Worm (Caenorhabditis elegans) whole organism, late embryonic: ENCODE measurements around the gene F38B2.6.

ENCODE experiments used
- T23F11.4 ChIP-seq: fragments of 200-800 bp; sonication (Bioruptor generic); optimal IDR thresholded peaks from 2 replicates; lab custom pipeline; 2018; ENCODE audit warnings: mild to moderate bottlenecking, missing genetic modification characterization, missing compliant biosample characterization
- Y22D7AL.16 ChIP-seq: sonication (generic microtip); optimal IDR thresholded peaks from 2 replicates; lab custom pipeline; 2016; ENCODE audit warnings: missing genetic modification characterization, missing compliant biosample characterization
- ahr-1 ChIP-seq: sonication (generic microtip); optimal IDR thresholded peaks from 2 replicates; lab custom pipeline; 2016; ENCODE audit warnings: missing genetic modification characterization, missing compliant biosample characterization
- ceh-14 ChIP-seq: sonication (generic microtip); optimal IDR thresholded peaks from 2 replicates; lab custom pipeline; 2016; ENCODE audit warnings: missing genotype, missing genetic modification characterization, missing compliant biosample characterization
- ceh-19 ChIP-seq: fragments of 200-800 bp; sonication (Bioruptor generic); optimal IDR thresholded peaks from 2 replicates; lab custom pipeline; 2018; ENCODE audit warnings: mild to moderate bottlenecking, missing genetic modification characterization, missing compliant biosample characterization
- ceh-22 ChIP-seq: sonication (generic microtip); optimal IDR thresholded peaks from 2 replicates; lab custom pipeline; 2017; ENCODE audit warnings: missing biosample characterization, missing genetic modification characterization
- ceh-24 ChIP-seq: sonication (generic microtip); optimal IDR thresholded peaks from 2 replicates; lab custom pipeline; 2016; ENCODE audit warnings: mild to moderate bottlenecking, missing genetic modification characterization, missing compliant biosample characterization
- ceh-30 ChIP-seq: fragments of 150-350 bp; optimal IDR thresholded peaks from 2 replicates; lab custom pipeline; 2014; ENCODE audit warnings: missing biosample characterization, missing genetic modification characterization
- ceh-34 ChIP-seq: sonication (generic microtip); optimal IDR thresholded peaks from 2 replicates; lab custom pipeline; 2016; ENCODE audit warnings: mild to moderate bottlenecking, missing genetic modification characterization, missing compliant biosample characterization
- ceh-45 ChIP-seq: fragments of 200-800 bp; sonication (Bioruptor generic); IDR thresholded peaks from 2 replicates; pipeline ENCODE4 v1.3.6; 2022; ENCODE audit warnings: missing genetic modification reagents, missing genetic modification characterization, missing compliant biosample characterization
- ceh-48 ChIP-seq: sonication (generic microtip); optimal IDR thresholded peaks from 2 replicates; lab custom pipeline; 2016; ENCODE audit warnings: missing genetic modification characterization, inconsistent platforms, missing compliant biosample characterization
- ceh-9 ChIP-seq: sonication (generic microtip); optimal IDR thresholded peaks from 2 replicates; lab custom pipeline; 2016; ENCODE audit warnings: mild to moderate bottlenecking, missing genetic modification characterization, inconsistent platforms, missing compliant biosample characterization
- che-1 ChIP-seq: sonication (generic microtip); optimal IDR thresholded peaks from 2 replicates; lab custom pipeline; 2016; ENCODE audit warnings: mild to moderate bottlenecking, missing genetic modification characterization, missing compliant biosample characterization
- dmd-4 ChIP-seq: sonication (generic microtip); optimal IDR thresholded peaks from 2 replicates; lab custom pipeline; 2016; ENCODE audit warnings: borderline replicate concordance, missing genetic modification characterization, missing compliant biosample characterization
- elt-2 ChIP-seq: sonication (generic microtip); optimal IDR thresholded peaks from 2 replicates; lab custom pipeline; 2016; ENCODE audit warnings: missing genetic modification reagents, missing genetic modification characterization, missing compliant biosample characterization
- ets-4 ChIP-seq: sonication (generic microtip); optimal IDR thresholded peaks from 2 replicates; lab custom pipeline; 2016; ENCODE audit warnings: missing genetic modification characterization, missing compliant biosample characterization
- fax-1 ChIP-seq: sonication (generic microtip); optimal IDR thresholded peaks from 2 replicates; lab custom pipeline; 2016; ENCODE audit warnings: missing genotype, missing genetic modification characterization, missing compliant biosample characterization
- fkh-10 ChIP-seq: fragments of 150-350 bp; optimal IDR thresholded peaks from 2 replicates; lab custom pipeline; 2014; ENCODE audit warnings: missing biosample characterization, missing genetic modification reagents, missing genetic modification characterization
- fkh-6 ChIP-seq: sonication (generic microtip); optimal IDR thresholded peaks from 2 replicates; lab custom pipeline; 2016; ENCODE audit warnings: missing genetic modification characterization, missing compliant biosample characterization
- hlh-30 ChIP-seq: sonication (generic microtip); optimal IDR thresholded peaks from 2 replicates; lab custom pipeline; 2017; ENCODE audit warnings: antibody characterized with exemption, missing genetic modification characterization, missing compliant biosample characterization; ENCODE audit not compliant: insufficient read depth
- hlh-6 ChIP-seq: sonication (generic microtip); optimal IDR thresholded peaks from 2 replicates; lab custom pipeline; 2016; ENCODE audit warnings: missing genotype, missing genetic modification characterization, missing compliant biosample characterization
- hlh-8 ChIP-seq: sonication (generic microtip); optimal IDR thresholded peaks from 2 replicates; lab custom pipeline; 2016; ENCODE audit warnings: missing genotype, missing genetic modification characterization, missing compliant biosample characterization
- nfya-1 ChIP-seq: sonication (generic microtip); optimal IDR thresholded peaks from 2 replicates; lab custom pipeline; 2017; ENCODE audit warnings: missing genetic modification characterization, mild to moderate bottlenecking, missing compliant biosample characterization, antibody characterized with exemption, moderate library complexity
- npax-4 ChIP-seq: sonication (generic microtip); optimal IDR thresholded peaks from 2 replicates; lab custom pipeline; 2016; ENCODE audit warnings: missing genetic modification characterization, missing compliant biosample characterization
- odd-2 ChIP-seq: sonication (generic microtip); optimal IDR thresholded peaks from 2 replicates; lab custom pipeline; 2017; ENCODE audit warnings: antibody characterized with exemption, mild to moderate bottlenecking, missing genetic modification characterization, missing compliant biosample characterization
- pat-9 ChIP-seq: fragments of 200-800 bp; sonication (Bioruptor generic); optimal IDR thresholded peaks from 2 replicates; lab custom pipeline; 2018; ENCODE audit warnings: mild to moderate bottlenecking, missing genetic modification characterization, moderate library complexity, missing compliant biosample characterization
- pax-1 ChIP-seq: fragments of 150-350 bp; optimal IDR thresholded peaks from 2 replicates; lab custom pipeline; 2014; ENCODE audit warnings: missing biosample characterization, missing genetic modification characterization
- pha-2 ChIP-seq: sonication (generic microtip); optimal IDR thresholded peaks from 2 replicates; lab custom pipeline; 2017; ENCODE audit warnings: mild to moderate bottlenecking, missing genetic modification characterization, missing compliant biosample characterization
- ref-2 ChIP-seq: sonication (generic microtip); optimal IDR thresholded peaks from 2 replicates; lab custom pipeline; 2016; ENCODE audit warnings: missing genetic modification characterization, missing compliant biosample characterization
- sdc-2 ChIP-seq: sonication (generic microtip); optimal IDR thresholded peaks from 2 replicates; lab custom pipeline; 2016; ENCODE audit warnings: missing genotype, missing genetic modification characterization, missing compliant biosample characterization
- tbx-2 ChIP-seq: sonication (generic microtip); optimal IDR thresholded peaks from 2 replicates; lab custom pipeline; 2016; ENCODE audit warnings: missing genetic modification characterization, missing compliant biosample characterization
- ttx-3 ChIP-seq: sonication (generic microtip); optimal IDR thresholded peaks from 2 replicates; lab custom pipeline; 2016; ENCODE audit warnings: missing genetic modification reagents, missing genetic modification characterization, missing compliant biosample characterization
- unc-42 ChIP-seq: sonication (generic microtip); optimal IDR thresholded peaks from 2 replicates; lab custom pipeline; 2016; ENCODE audit warnings: missing genotype, missing genetic modification characterization, missing compliant biosample characterization
- unc-55 ChIP-seq: sonication (generic microtip); optimal IDR thresholded peaks from 2 replicates; lab custom pipeline; 2017; ENCODE audit warnings: missing biosample characterization, missing genetic modification reagents, missing genetic modification characterization
- unc-86 ChIP-seq: sonication (generic microtip); optimal IDR thresholded peaks from 2 replicates; lab custom pipeline; 2016; ENCODE audit warnings: missing genetic modification characterization, missing compliant biosample characterization
- zip-5 ChIP-seq: sonication (generic microtip); optimal IDR thresholded peaks from 2 replicates; lab custom pipeline; 2016; ENCODE audit warnings: missing genetic modification characterization, missing compliant biosample characterization

The F38B2.6 gene

DNA sequence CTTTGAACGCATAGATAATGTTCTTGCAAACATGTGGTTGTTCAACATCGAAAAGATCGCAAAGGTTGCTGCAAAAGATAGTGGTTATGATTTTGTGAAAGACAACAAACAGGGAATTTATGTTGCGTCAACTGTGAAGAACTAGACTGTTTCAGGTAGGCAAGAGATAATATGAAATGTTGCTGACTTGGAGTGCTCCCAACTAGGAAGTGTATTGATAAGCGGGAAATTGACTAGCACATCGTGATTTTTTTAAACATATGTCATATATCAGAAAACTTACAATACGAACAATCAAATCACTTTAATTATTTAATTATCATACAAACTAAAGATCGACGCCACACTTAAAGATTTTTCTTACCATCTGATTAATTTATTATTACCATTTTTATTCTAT lies 42.2 kb upstream of the F38B2.6 start:
- TF ChIP-seq ceh-45 (no peak), nfya-1 (no peak), fax-1 (tag; lab: Kevin White, UChicago) (no peak), sdc-2 (no peak), zip-5 (no peak), Y22D7AL.16 (tag; lab: Kevin White, UChicago) (no peak), odd-2 (tag; lab: Kevin White, UChicago) (no peak), tbx-2 (no peak), ceh-24 (tag; lab: Kevin White, UChicago) (no peak), hlh-6 (tag; lab: Kevin White, UChicago) (no peak), pha-2 (no peak), unc-86 (tag; lab: Kevin White, UChicago) (no peak), ets-4 (no peak), ref-2 (tag; lab: Kevin White, UChicago) (no peak), pat-9 (tag; lab: Kevin White, UChicago) (no peak)

DNA sequence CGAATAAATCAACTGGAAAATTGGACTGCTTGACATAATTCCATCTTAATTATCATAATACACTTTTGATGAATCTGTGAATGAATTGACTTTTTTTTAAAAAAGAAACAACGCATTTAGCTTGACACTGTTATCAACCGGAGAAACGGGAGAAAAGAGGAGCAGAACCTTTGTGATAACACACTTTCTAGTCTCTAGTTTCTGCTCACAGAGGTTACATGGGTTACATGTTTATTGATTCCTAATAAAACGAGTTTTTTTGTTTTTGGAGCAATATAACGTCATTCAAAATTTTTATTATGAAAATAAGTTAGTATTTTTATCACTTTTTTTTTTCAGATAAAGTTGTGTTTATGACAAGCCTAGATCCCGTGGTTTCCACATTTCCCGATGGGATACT lies 36.9 kb upstream of the F38B2.6 start, which contains the start of gene hizr-1:
hizr-1 (plus strand) TSS at position 340 of the 400 bp plus-strand sequence.
- no peak for TF ChIP-seq ceh-30 (tag; lab: Kevin White, UChicago)
- TF ChIP-seq ceh-19 (GFP tag; lab: Kevin White, UChicago): no peak
- no peak for TF ChIP-seq hlh-8 (tag; lab: Kevin White, UChicago)
- no peak for TF ChIP-seq ahr-1 (tag; lab: Kevin White, UChicago)
- no peak for TF ChIP-seq pax-1
- no peak for TF ChIP-seq tbx-2
- TF ChIP-seq fkh-6 (tag; lab: Kevin White, UChicago): no peak
- no peak for TF ChIP-seq ttx-3 (tag; lab: Kevin White, UChicago)

DNA sequence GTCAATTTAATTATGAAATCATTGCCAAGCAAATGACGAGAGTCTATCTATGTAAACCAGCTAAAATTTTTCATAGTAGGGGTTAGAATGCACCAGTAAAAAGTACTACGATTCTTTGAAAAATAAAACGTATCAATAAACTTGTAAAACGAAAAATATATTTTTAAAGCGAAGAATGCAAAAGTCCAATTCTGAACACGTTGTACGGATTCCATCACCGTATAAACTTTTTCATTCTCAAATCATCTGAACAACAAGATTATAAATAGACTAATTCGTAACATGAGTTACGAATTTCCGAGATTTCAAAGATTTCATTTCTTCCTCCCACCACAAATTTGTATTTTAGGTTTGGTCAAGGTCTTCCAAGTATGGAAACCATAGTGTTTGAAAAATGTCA lies 35.7 kb upstream of the F38B2.6 start, which contains the start of gene nlp-57:
nlp-57 (plus strand) TSS at position 301 of the 400 bp plus-strand sequence.
- TF ChIP-seq hlh-8 (tag; lab: Kevin White, UChicago): no peak
- no peak for TF ChIP-seq ceh-22 (tag; lab: Kevin White, UChicago)

DNA sequence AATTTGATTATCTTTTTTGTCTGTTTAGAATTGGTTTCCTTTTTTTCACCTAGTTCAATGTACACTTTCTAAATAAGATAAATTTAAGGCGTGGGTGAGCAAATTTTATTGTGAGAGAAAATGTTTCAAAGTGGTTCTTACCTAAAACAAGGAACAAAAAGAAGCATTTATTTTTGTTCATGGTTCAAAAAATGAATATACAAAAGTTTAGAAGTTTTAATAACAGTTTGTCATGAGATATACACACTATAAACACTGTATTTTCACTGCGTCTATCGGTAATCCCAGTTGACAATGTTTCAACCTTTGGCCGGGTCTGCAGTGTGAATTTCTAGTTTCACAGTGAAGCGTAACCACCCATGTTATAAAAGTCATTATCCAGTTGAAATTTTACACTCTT lies 34.3 kb upstream of the F38B2.6 start, which contains the start of gene F08G12.11:
F08G12.11 (minus strand) TSS at position 181 of the 400 bp plus-strand sequence.
- TF ChIP-seq ceh-30 (tag; lab: Kevin White, UChicago): no peak
- no peak for TF ChIP-seq ceh-34
- TF ChIP-seq che-1 (tag; lab: Kevin White, UChicago): no peak
- TF ChIP-seq ceh-14 (tag; lab: Kevin White, UChicago): no peak
- no peak for TF ChIP-seq T23F11.4 (GFP tag; lab: Kevin White, UChicago)
- no peak for TF ChIP-seq npax-4 (tag; lab: Kevin White, UChicago)
- TF ChIP-seq unc-55: no peak
- no peak for TF ChIP-seq hlh-8 (tag; lab: Kevin White, UChicago)
- no peak for TF ChIP-seq unc-42 (tag; lab: Kevin White, UChicago)
- no peak for TF ChIP-seq ref-2 (tag; lab: Kevin White, UChicago)
- no peak for TF ChIP-seq Y22D7AL.16 (tag; lab: Kevin White, UChicago)
- TF ChIP-seq hlh-30 (tag; lab: Kevin White, UChicago): no peak
- no peak for TF ChIP-seq tbx-2
- TF ChIP-seq nfya-1: no peak
- no peak for TF ChIP-seq hlh-6 (tag; lab: Kevin White, UChicago)
- no peak for TF ChIP-seq pha-2
- no peak for TF ChIP-seq ceh-9
- no peak for TF ChIP-seq fkh-10 (GFP tag; lab: Kevin White, UChicago)
- TF ChIP-seq dmd-4 (tag; lab: Kevin White, UChicago): no peak
- no peak for TF ChIP-seq ets-4

DNA sequence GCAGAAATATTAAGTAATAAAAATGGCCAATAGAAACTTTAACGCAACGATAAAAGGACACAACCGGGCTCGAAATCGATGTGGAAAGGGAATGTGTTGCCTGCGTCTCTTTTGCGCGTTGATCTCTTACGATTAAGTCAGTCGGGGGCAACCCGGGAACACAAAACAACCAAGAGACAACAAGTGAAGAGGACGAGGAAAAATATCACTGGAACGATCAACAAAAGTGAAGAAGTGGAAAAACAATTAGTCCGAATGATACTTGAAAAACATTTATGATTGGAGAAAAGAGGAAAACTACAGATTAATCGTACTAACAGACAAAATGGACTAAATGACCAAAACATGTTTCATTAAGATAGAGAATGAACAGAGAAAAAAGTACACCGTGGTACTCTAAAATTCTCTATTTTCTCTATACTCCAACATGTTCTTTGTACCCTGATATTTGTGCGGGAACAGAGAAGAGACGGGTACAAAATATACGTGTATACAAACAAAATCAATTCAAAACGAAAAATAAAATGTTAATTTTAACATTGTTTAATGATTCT lies 29.3 kb upstream of the F38B2.6 start, which contains the start of gene F08G12.5:
F08G12.5 (minus strand) TSS at position 1 of the 554 bp plus-strand sequence.
- peak; percentile 1 for TF ChIP-seq elt-2 (tag; lab: Kevin White, UChicago)
- no peak for TF ChIP-seq ceh-48 (tag; lab: Kevin White, UChicago)
- TF ChIP-seq, all 69 proteins: peak for 1
